Fruit fly (Drosophila melanogaster): ENCODE measurements around the gene CG32547.

dm6 chrX:18499679-18500187 is 20.4 kb upstream of the CG32547 start, which contains the start of the genes Pgant7 and Xrcc2:
- no peak for TF ChIP-seq Eip75B (GFP tag; optimal IDR thresholded peaks at IDR 0.05)
- no peak for TF ChIP-seq pdm3 (GFP tag; optimal IDR thresholded peaks at IDR 0.05)
- TF ChIP-seq OdsH (GFP tag; optimal IDR thresholded peaks at IDR 0.05), result no peak
- TF ChIP-seq fkh (GFP tag; optimal IDR thresholded peaks at IDR 0.05), result no peak
- TF ChIP-seq Eip93F (GFP tag; optimal IDR thresholded peaks at IDR 0.05), result no peak
- TF ChIP-seq Blimp-1 (GFP tag; optimal IDR thresholded peaks at IDR 0.05), result no peak
- no peak for TF ChIP-seq vri (GFP tag; optimal IDR thresholded peaks at IDR 0.05)
- TF ChIP-seq Hr4 (GFP tag; optimal IDR thresholded peaks at IDR 0.05), result no peak
- TF ChIP-seq CG10669 (GFP tag; optimal IDR thresholded peaks at IDR 0.05), result no peak
- no peak for TF ChIP-seq CG4318 (GFP tag; optimal IDR thresholded peaks at IDR 0.05)
- TF ChIP-seq CG7368 (GFP tag; optimal IDR thresholded peaks at IDR 0.05), result no peak

All from whole organism, prepupa.